Worm (Caenorhabditis elegans) whole organism, L2 larva: ENCODE results near the gene nspb-6.

Source experiments
- C34F6.9 ChIP-seq: fragments of 150-350 bp; optimal IDR thresholded peaks from 2 replicates; lab custom pipeline; 2014; ENCODE audit warnings: missing biosample characterization, missing genetic modification characterization
- R02D3.7 ChIP-seq: fragments of 150-350 bp; optimal IDR thresholded peaks from 2 replicates; lab custom pipeline; 2014; ENCODE audit warnings: missing biosample characterization, missing genetic modification characterization
- ZK546.5 ChIP-seq: sonication (generic microtip); optimal IDR thresholded peaks from 2 replicates; lab custom pipeline; 2017; ENCODE audit warnings: missing biosample characterization, missing genetic modification characterization
- aly-2 ChIP-seq: fragments of 150-350 bp; optimal IDR thresholded peaks from 2 replicates; lab custom pipeline; 2014; ENCODE audit warnings: missing biosample characterization, missing genetic modification characterization
- ama-1 ChIP-seq: fragments of 150-350 bp; optimal IDR thresholded peaks from 2 replicates; lab custom pipeline; 2018; ENCODE audit warnings: inconsistent platforms
- blmp-1 ChIP-seq: sonication (generic microtip); optimal IDR thresholded peaks from 2 replicates; lab custom pipeline; 2017; ENCODE audit warnings: missing genetic modification characterization, mild to moderate bottlenecking, missing compliant biosample characterization, antibody characterized with exemption, moderate library complexity; ENCODE audit not compliant: insufficient read depth
- ceh-16 ChIP-seq: fragments of 150-350 bp; optimal IDR thresholded peaks from 2 replicates; lab custom pipeline; 2014; ENCODE audit warnings: missing biosample characterization, missing genetic modification characterization
- ceh-82 ChIP-seq: fragments of 150-350 bp; optimal IDR thresholded peaks from 2 replicates; lab custom pipeline; 2014; ENCODE audit warnings: missing biosample characterization, missing genetic modification characterization
- crh-2 ChIP-seq: sonication (generic microtip); optimal IDR thresholded peaks from 2 replicates; lab custom pipeline; 2017; ENCODE audit warnings: missing biosample characterization, missing genetic modification characterization
- dmd-4 ChIP-seq: sonication (generic microtip); optimal IDR thresholded peaks from 2 replicates; lab custom pipeline; 2017; ENCODE audit warnings: missing biosample characterization, missing genetic modification characterization
- elt-3 ChIP-seq: sonication (generic microtip); optimal IDR thresholded peaks from 2 replicates; lab custom pipeline; 2017; ENCODE audit warnings: missing biosample characterization, missing genetic modification characterization
- fos-1 ChIP-seq: fragments of 150-350 bp; optimal IDR thresholded peaks from 2 replicates; lab custom pipeline; 2014; ENCODE audit warnings: missing biosample characterization, missing genetic modification characterization
- gmeb-1 ChIP-seq: fragments of 150-350 bp; optimal IDR thresholded peaks from 2 replicates; lab custom pipeline; 2014; ENCODE audit warnings: missing biosample characterization, missing genetic modification characterization
- lin-13 ChIP-seq: fragments of 150-350 bp; optimal IDR thresholded peaks from 2 replicates; lab custom pipeline; 2014; ENCODE audit warnings: missing biosample characterization, missing genetic modification reagents, missing genetic modification characterization
- lsy-2 ChIP-seq, 2 experiments: fragments of 150-350 bp in 1 of 2; sonication (generic microtip) in 1 of 2; optimal IDR thresholded peaks; 2 replicates each; lab custom pipeline; 2014 to 2017; ENCODE audit warnings: missing biosample characterization in 2 of 2, missing genetic modification characterization in 2 of 2
- mab-5 ChIP-seq: fragments of 150-350 bp; optimal IDR thresholded peaks from 2 replicates; lab custom pipeline; 2014; ENCODE audit warnings: missing biosample characterization, missing genetic modification characterization
- nhr-10 ChIP-seq: sonication (generic microtip); optimal IDR thresholded peaks from 2 replicates; lab custom pipeline; 2017; ENCODE audit warnings: missing biosample characterization, missing genetic modification characterization
- nhr-12 ChIP-seq: fragments of 150-350 bp; optimal IDR thresholded peaks from 2 replicates; lab custom pipeline; 2014; ENCODE audit warnings: missing biosample characterization, missing genetic modification characterization
- nhr-23 ChIP-seq: fragments of 150-350 bp; optimal IDR thresholded peaks from 2 replicates; lab custom pipeline; 2014; ENCODE audit warnings: missing biosample characterization, missing genetic modification reagents, missing genetic modification characterization
- nhr-237 ChIP-seq: fragments of 150-350 bp; optimal IDR thresholded peaks from 2 replicates; lab custom pipeline; 2014; ENCODE audit warnings: missing biosample characterization, missing genetic modification characterization
- nhr-77 ChIP-seq: fragments of 150-350 bp; optimal IDR thresholded peaks from 2 replicates; lab custom pipeline; 2014; ENCODE audit warnings: missing biosample characterization, missing genetic modification characterization
- sem-4 ChIP-seq: fragments of 150-350 bp; optimal IDR thresholded peaks from 2 replicates; lab custom pipeline; 2014; ENCODE audit warnings: missing biosample characterization, missing genetic modification reagents, missing genetic modification characterization
- skn-1 ChIP-seq: sonication (generic microtip); optimal IDR thresholded peaks from 2 replicates; lab custom pipeline; 2017; ENCODE audit warnings: missing biosample characterization, missing genetic modification characterization
- sma-3 ChIP-seq: sonication (generic microtip); optimal IDR thresholded peaks from 2 replicates; lab custom pipeline; 2016; ENCODE audit warnings: missing genetic modification reagents, missing genetic modification characterization, missing compliant biosample characterization
- sma-9 ChIP-seq, 2 experiments: fragments of 150-350 bp in 1 of 2; sonication (generic microtip) in 1 of 2; optimal IDR thresholded peaks; 2 replicates each; lab custom pipeline; 2014 to 2016; ENCODE audit warnings: missing genetic modification characterization in 2 of 2, mild to moderate bottlenecking in 1 of 2, missing biosample characterization in 1 of 2, missing compliant biosample characterization in 1 of 2, missing genetic modification reagents in 1 of 2, moderate library complexity in 1 of 2
- snpc-4 ChIP-seq: fragments of 150-350 bp; optimal IDR thresholded peaks from 2 replicates; lab custom pipeline; 2014; ENCODE audit warnings: missing biosample characterization, missing genetic modification characterization
- unc-39 ChIP-seq: fragments of 150-350 bp; optimal IDR thresholded peaks from 2 replicates; lab custom pipeline; 2014; ENCODE audit warnings: missing biosample characterization, missing genetic modification characterization
- unc-55 ChIP-seq: fragments of 150-350 bp; sonication (generic microtip); optimal IDR thresholded peaks from 3 replicates; lab custom pipeline; 2014; ENCODE audit warnings: missing biosample characterization, missing genetic modification reagents, missing genetic modification characterization
- unc-62 ChIP-seq: fragments of 150-350 bp; optimal IDR thresholded peaks from 2 replicates; lab custom pipeline; 2014; ENCODE audit warnings: missing biosample characterization, missing genetic modification reagents, missing genetic modification characterization
- zag-1 ChIP-seq: fragments of 150-350 bp; optimal IDR thresholded peaks from 2 replicates; lab custom pipeline; 2014; ENCODE audit warnings: missing biosample characterization, missing genetic modification characterization
- ztf-1 ChIP-seq: fragments of 200-800 bp; sonication (Bioruptor generic); conservative IDR thresholded peaks from 2 replicates; pipeline ENCODE4 v1.3.6; 2022; ENCODE audit warnings: missing genetic modification characterization, missing compliant biosample characterization
- ztf-4 ChIP-seq: fragments of 150-350 bp; optimal IDR thresholded peaks from 2 replicates; lab custom pipeline; 2014; ENCODE audit warnings: missing biosample characterization, missing genetic modification characterization

The nspb-6 gene

DNA sequence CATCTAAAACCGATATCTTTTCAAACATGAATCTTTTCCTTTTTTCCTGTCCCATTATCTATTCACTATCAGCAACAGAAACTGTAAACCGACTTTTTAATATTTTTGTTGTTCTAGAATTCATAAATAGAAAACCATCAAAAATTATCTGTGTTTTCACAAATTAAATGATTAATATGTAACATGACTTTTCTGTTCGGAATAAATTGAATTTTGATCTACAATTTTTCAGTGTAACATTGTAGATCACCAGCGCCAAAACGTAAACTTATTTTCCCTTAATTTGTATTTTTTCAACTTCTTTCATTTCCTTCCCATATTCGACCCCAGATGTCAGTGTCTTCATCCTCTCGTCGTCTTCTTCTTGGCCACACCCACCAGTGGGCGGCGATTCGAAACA lies 4.0 kb upstream of the nspb-6 start, which contains the start of gene H04M03.3:
H04M03.3 (plus strand) TSS at position 301 of the 400 bp plus-strand sequence.
- TF ChIP-seq blmp-1 (no peak), nhr-77 (tag; lab: Kevin White, UChicago) (no peak), nhr-12 (tag; lab: Kevin White, UChicago) (no peak), zag-1 (tag; lab: Kevin White, UChicago) (no peak), mab-5 (tag; lab: Kevin White, UChicago) (no peak), ceh-82 (tag; lab: Kevin White, UChicago) (no peak), aly-2 (tag; lab: Kevin White, UChicago) (no peak), unc-55 (no peak), sma-3 (no peak), unc-62 (GFP tag; lab: Kevin White, UChicago) (no peak), ztf-1 (GFP tag; lab: Robert Waterston, UW) (no peak), skn-1 (tag; lab: Kevin White, UChicago) (no peak), ztf-4 (tag; lab: Kevin White, UChicago) (no peak)

DNA sequence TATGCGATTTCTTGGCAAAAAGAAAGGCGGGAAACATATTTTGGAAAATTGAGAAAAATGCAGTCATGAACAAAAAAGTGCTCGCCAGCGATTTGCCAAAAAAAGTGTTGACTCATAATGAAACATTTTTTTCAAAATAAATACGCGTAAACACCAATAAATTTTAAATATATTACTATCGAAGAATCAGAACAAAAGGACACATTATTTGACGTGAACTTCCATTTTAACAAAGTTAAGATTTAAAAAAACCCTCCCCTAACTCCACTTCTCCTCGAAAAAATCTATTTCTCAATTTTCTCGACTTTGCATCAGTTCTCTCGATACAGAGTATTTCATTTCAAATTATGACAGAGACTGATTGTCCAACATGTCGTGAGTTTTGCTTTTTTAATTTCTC lies 1.1 kb downstream of the nspb-6 start, which contains the start of gene pck-3:
pck-3 (plus strand) TSS at position 301 of the 400 bp plus-strand sequence.
- TF ChIP-seq snpc-4 (tag; lab: Kevin White, UChicago) (no peak), lin-13 (no peak), crh-2 (tag; lab: Kevin White, UChicago) (no peak), nhr-12 (tag; lab: Kevin White, UChicago) (no peak), elt-3 (no peak), ceh-16 (tag; lab: Kevin White, UChicago) (no peak), aly-2 (tag; lab: Kevin White, UChicago) (no peak)

DNA sequence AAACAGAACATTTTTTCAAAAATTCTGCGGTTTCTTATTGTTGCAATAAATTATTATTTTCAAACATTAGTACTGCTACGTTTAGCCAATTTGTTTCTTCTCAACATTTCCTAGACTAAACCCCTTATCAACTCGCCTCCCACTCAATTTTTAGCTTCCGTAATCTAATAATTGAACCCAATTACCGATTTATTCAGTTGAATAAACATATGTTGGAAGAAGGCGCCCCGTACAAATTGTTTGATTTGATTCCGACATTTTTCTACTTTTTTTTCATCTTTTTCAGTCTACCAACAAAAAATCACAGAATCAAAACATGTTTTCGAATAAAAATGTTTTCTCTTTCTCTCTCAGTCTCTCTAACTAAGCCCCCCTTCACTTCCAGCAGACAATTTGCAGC lies 7.4 kb downstream of the nspb-6 start:
- TF ChIP-seq sma-3 (no peak), sma-9 (GFP tag; optimal IDR thresholded peaks at IDR 0.05; lab: Kevin White, UChicago) (no peak), sma-9 (tag; optimal IDR thresholded peaks at IDR 0.05; lab: Kevin White, UChicago) (no peak), nhr-12 (tag; lab: Kevin White, UChicago) (no peak), lsy-2 (tag; optimal IDR thresholded peaks at IDR 0.05; lab: Kevin White, UChicago) (no peak), nhr-237 (tag; lab: Kevin White, UChicago) (no peak), fos-1 (tag; lab: Kevin White, UChicago) (no peak), blmp-1 (no peak), sem-4 (no peak), aly-2 (tag; lab: Kevin White, UChicago) (no peak), C34F6.9 (tag; lab: Kevin White, UChicago) (no peak), gmeb-1 (tag; lab: Kevin White, UChicago) (no peak), lin-13 (no peak)

DNA sequence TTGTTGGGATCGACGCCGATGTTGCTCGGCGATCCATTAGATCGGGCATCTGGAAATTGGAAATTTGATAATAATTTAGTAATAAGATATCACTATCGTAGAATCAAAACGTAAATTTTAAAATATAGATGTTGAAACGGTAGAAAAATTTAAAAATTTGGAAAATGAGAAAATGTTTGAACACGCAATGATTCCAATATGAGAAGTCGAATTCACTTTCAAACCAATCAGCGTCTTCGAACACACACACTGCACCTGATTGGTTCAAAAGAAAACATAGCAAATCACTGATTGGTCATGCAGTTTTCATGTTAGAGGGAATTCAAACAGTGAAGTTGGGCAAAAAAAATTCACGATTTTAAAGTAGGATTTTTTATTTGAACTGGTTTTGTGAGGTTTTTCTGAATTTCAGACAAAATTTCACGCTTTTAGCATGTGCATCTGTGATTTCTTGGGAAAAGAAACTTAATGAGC lies 8.1 kb downstream of the nspb-6 start, which contains the start of gene H04M03.12:
H04M03.12 (minus strand) TSS at position 51 of the 474 bp plus-strand sequence.
- no peak for TF ChIP-seq ZK546.5 (tag; lab: Kevin White, UChicago)
- no peak for TF ChIP-seq dmd-4 (tag; lab: Kevin White, UChicago)
- TF ChIP-seq unc-39: no peak
- no peak for TF ChIP-seq nhr-10 (tag; lab: Kevin White, UChicago)
- no peak for TF ChIP-seq sem-4
- no peak for TF ChIP-seq ama-1 (lab: Kevin White, UChicago)

DNA sequence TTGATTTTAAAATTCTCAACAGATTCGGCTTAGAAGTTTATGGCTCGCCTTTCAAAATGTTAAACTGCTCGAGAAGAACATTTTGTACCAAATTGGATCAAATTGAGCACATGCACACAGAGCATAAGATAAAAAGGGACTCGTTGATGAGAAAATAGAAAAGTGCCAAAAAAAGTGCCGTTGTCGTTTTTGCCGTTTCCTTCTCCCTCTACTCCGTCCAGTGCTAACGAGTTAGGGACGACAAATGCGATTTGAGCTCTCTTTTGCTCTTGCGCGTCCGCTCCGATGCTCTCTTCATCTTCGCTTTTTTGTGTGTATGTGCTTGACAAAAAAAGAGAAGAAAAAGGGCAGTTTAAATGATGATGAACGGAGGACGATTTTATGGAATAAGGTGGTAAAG lies 19.9 kb downstream of the nspb-6 start:
- TF ChIP-seq R02D3.7 (tag; lab: Kevin White, UChicago): no peak
- TF ChIP-seq zag-1 (tag; lab: Kevin White, UChicago): peak; percentile 26

DNA sequence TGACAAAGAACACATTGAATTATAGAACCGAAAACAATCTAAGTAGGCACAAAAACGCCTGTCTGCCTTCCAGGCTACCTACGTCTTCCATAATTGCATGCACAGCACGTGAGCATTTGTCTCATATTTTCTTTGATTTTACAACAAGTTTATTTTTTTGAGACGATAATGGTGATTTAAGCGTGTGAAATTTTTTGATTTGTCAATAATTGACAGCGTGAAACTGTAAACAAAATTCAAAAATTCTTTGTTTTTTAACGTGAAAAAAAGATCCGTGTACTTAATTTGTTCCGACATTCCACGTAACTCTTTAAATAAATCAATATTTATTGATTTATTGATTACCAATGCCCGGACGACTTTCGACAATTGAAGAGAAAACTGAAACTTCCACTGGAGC lies 21.7 kb downstream of the nspb-6 start, which contains the start of gene dhhc-13:
dhhc-13 (plus strand) TSS at position 301 of the 400 bp plus-strand sequence.
- TF ChIP-seq ZK546.5 (tag; lab: Kevin White, UChicago) (no peak), aly-2 (tag; lab: Kevin White, UChicago) (no peak), blmp-1 (no peak), nhr-23 (tag; lab: Kevin White, UChicago) (no peak), nhr-77 (tag; lab: Kevin White, UChicago) (no peak), sma-9 (GFP tag; optimal IDR thresholded peaks at IDR 0.05; lab: Kevin White, UChicago) (no peak), sma-9 (tag; optimal IDR thresholded peaks at IDR 0.05; lab: Kevin White, UChicago) (no peak), dmd-4 (tag; lab: Kevin White, UChicago) (no peak)
